Worm (Caenorhabditis elegans): ENCODE measurements around the gene Y37E11AM.2.

DNA sequence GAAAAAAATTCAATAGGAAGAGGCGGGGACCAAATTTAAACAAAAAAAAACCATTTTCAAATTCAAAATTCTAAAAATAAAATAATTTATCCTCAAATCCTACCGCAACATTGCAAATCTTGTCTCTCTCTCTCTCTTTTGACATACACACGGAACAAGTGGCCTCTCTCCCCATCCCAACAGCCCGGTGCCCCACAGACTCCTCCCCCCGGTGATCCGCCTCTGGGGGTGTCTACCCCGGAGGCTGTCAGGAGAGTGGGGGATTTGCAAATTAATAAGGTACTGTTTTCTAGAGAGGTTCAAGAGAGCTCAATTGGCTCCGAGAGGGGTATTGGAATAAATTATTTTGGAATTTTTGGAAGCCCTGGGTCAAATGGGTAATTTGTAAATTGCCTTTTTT, 42.5 kb upstream of the Y37E11AM.2 start:
- TF ChIP-seq pha-4 (tag; optimal IDR thresholded peaks at IDR 0.05) (no peak), jun-1 (tag; optimal IDR thresholded peaks at IDR 0.05) (no peak), fkh-10 (GFP tag; optimal IDR thresholded peaks at IDR 0.05) (no peak), tbx-2 (tag; optimal IDR thresholded peaks at IDR 0.05) (no peak), ztf-11 (tag; optimal IDR thresholded peaks at IDR 0.05) (no peak)
